Worm (Caenorhabditis elegans): ENCODE results near the gene Y59H11AM.4.

- TF ChIP-seq lin-39 (tag; optimal IDR thresholded peaks at IDR 0.05), result no peak
- no peak for TF ChIP-seq ztf-11 (tag; optimal IDR thresholded peaks at IDR 0.05)
- TF ChIP-seq skn-1 (tag; optimal IDR thresholded peaks at IDR 0.05), result no peak
- no peak for TF ChIP-seq fos-1 (tag; optimal IDR thresholded peaks at IDR 0.05)
- no peak for TF ChIP-seq ceh-82 (tag; optimal IDR thresholded peaks at IDR 0.05)
- TF ChIP-seq duxl-1 (tag; optimal IDR thresholded peaks at IDR 0.05; ENCODE audit: poor library complexity), result no peak
- TF ChIP-seq T20F7.1 (GFP tag; optimal IDR thresholded peaks at IDR 0.05), result no peak
- no peak for TF ChIP-seq ces-1 (GFP tag; optimal IDR thresholded peaks at IDR 0.05)
- no peak for TF ChIP-seq ZK546.5 (tag; optimal IDR thresholded peaks at IDR 0.05)
These were observed 985 bp upstream of the Y59H11AM.4 start, which contains the start of gene Y59H11AM.1 for ce11 chrIV:8571138-8571537.
